Worm (Caenorhabditis elegans): ENCODE data around the gene col-162.

DNA sequence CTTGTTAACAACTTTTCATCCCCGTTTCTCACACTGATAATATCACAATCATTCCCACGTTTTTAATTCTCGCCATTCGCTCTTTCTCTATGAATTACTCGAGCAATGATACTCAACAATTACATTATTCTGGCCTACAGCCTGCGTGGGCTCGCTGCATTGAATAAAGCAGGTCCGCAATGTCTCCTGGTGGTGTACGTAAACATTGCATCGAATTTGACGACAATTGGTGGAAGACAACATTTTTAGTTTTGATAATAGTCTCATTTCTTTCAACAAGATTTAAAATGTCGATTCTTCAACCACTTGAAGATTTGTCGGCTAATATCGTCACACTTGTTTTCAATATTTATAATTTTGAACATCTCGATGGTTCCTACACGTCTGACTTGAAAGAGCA, 17.6 kb downstream of the col-162 start, which contains the start of gene bath-39:
- TF ChIP-seq nhr-76 (tag; optimal IDR thresholded peaks at IDR 0.05) (no peak), blmp-1 (tag; optimal IDR thresholded peaks at IDR 0.05) (no peak), nhr-28 (tag; optimal IDR thresholded peaks at IDR 0.05) (no peak), ceh-83 (GFP tag; optimal IDR thresholded peaks at IDR 0.05) (no peak), lin-13 (tag; optimal IDR thresholded peaks at IDR 0.05) (no peak), sem-2 (GFP tag; optimal IDR thresholded peaks at IDR 0.05) (no peak), cnd-1 (tag; optimal IDR thresholded peaks at IDR 0.05) (no peak), ces-1 (GFP tag; optimal IDR thresholded peaks at IDR 0.05) (peak; percentile 84)

All from whole organism, mixed stage, embryonic.